Worm (Caenorhabditis elegans) whole organism, L4 larva: ENCODE results near the gene F46C5.1.
A peak's percentile ranks its signal among the peaks of the same experiment; 100 is the strongest.

Source experiments
- R02D3.7 ChIP-seq: fragments of 150-350 bp; sonication (generic microtip); optimal IDR thresholded peaks from 3 replicates; lab custom pipeline; 2014; ENCODE audit warnings: missing biosample characterization, missing genetic modification characterization
- T20F7.1 ChIP-seq: fragments of 200-800 bp; sonication (Bioruptor generic); optimal IDR thresholded peaks from 2 replicates; lab custom pipeline; 2018; ENCODE audit warnings: mild to moderate bottlenecking, missing genetic modification characterization, missing compliant biosample characterization
- T26A8.4 ChIP-seq: fragments of 200-800 bp; sonication (Bioruptor generic); IDR thresholded peaks from 2 replicates; pipeline ENCODE4 v1.3.6; 2022; ENCODE audit warnings: missing genetic modification characterization, missing compliant biosample characterization
- Y105C5A.15 ChIP-seq: fragments of 200-800 bp; sonication (Bioruptor generic); IDR thresholded peaks from 2 replicates; pipeline ENCODE4 v1.3.6; 2022; ENCODE audit warnings: missing genetic modification characterization, missing compliant biosample characterization
- aha-1 ChIP-seq: fragments of 150-350 bp; peaks from one replicate; lab custom pipeline; 2014; ENCODE audit warnings: missing biosample characterization, missing genetic modification characterization
- ama-1 ChIP-seq: fragments of 150-350 bp; optimal IDR thresholded peaks from 2 replicates; lab custom pipeline; 2014; ENCODE audit warnings: inconsistent platforms, mixed read lengths
- ceh-20 ChIP-seq: fragments of 200-800 bp; sonication (Bioruptor generic); IDR thresholded peaks from 2 replicates; pipeline ENCODE4 v1.3.6; 2022; ENCODE audit warnings: missing genetic modification reagents, missing genetic modification characterization, missing compliant biosample characterization
- ceh-28 ChIP-seq: fragments of 150-350 bp; optimal IDR thresholded peaks from 2 replicates; lab custom pipeline; 2014; ENCODE audit warnings: missing biosample characterization, missing genetic modification reagents, missing genetic modification characterization
- daf-12 ChIP-seq: fragments of 150-350 bp; optimal IDR thresholded peaks from 2 replicates; lab custom pipeline; 2014; ENCODE audit warnings: missing biosample characterization, missing genetic modification reagents, missing genetic modification characterization
- daf-16 ChIP-seq, 3 experiments: sonication (generic microtip); optimal IDR thresholded peaks; 2 replicates each; lab custom pipeline; 2016 to 2017; ENCODE audit warnings: missing genetic modification characterization in 3 of 3, missing genetic modification reagents in 3 of 3, mild to moderate bottlenecking in 2 of 3, missing compliant biosample characterization in 2 of 3, missing biosample characterization in 1 of 3, moderate library complexity in 1 of 3
- dmd-8 ChIP-seq: fragments of 200-800 bp; sonication (Bioruptor generic); IDR thresholded peaks from 2 replicates; pipeline ENCODE4 v1.3.6; 2022; ENCODE audit warnings: missing genetic modification characterization, missing compliant biosample characterization
- dpl-1 ChIP-seq: fragments of 150-350 bp; optimal IDR thresholded peaks from 2 replicates; lab custom pipeline; 2014; ENCODE audit warnings: missing biosample characterization, missing genetic modification reagents, missing genetic modification characterization
- dve-1 ChIP-seq: sonication (generic microtip); optimal IDR thresholded peaks from 2 replicates; lab custom pipeline; 2017; ENCODE audit warnings: antibody characterized with exemption, mild to moderate bottlenecking, missing genetic modification characterization, missing compliant biosample characterization; ENCODE audit not compliant: insufficient read depth
- hif-1 ChIP-seq, 2 experiments: sonication (generic microtip); optimal IDR thresholded peaks; 2 replicates each; lab custom pipeline; 2016 to 2017; ENCODE audit warnings: missing compliant biosample characterization in 2 of 2, missing genetic modification characterization in 2 of 2, missing genetic modification reagents in 2 of 2, missing genotype in 2 of 2, mild to moderate bottlenecking in 1 of 2
- lsy-2 ChIP-seq, 2 experiments: fragments of 150-350 bp in 1 of 2; sonication (generic microtip) in 1 of 2; optimal IDR thresholded peaks; 2 replicates each; lab custom pipeline; 2014 to 2017; ENCODE audit warnings: missing biosample characterization in 2 of 2, missing genetic modification characterization in 2 of 2
- madf-5 ChIP-seq, 2 experiments: fragments of 200-800 bp; sonication (Bioruptor generic); IDR thresholded peaks; 2 replicates each; pipeline ENCODE4 v1.3.6; 2022; ENCODE audit warnings: missing compliant biosample characterization in 2 of 2, missing genetic modification characterization in 2 of 2
- mes-2 ChIP-seq: sonication (generic microtip); optimal IDR thresholded peaks from 2 replicates; lab custom pipeline; 2016; ENCODE audit warnings: missing genotype, mild to moderate bottlenecking, missing genetic modification characterization, missing compliant biosample characterization; ENCODE audit not compliant: poor library complexity, severe bottlenecking
- mxl-2 ChIP-seq: fragments of 200-800 bp; sonication (Bioruptor generic); conservative IDR thresholded peaks from 2 replicates; pipeline ENCODE4 v1.3.6; 2022; ENCODE audit warnings: missing genetic modification reagents, missing genetic modification characterization, missing compliant biosample characterization
- nhr-11 ChIP-seq: fragments of 150-350 bp; optimal IDR thresholded peaks from 2 replicates; lab custom pipeline; 2014; ENCODE audit warnings: missing biosample characterization, missing genetic modification characterization
- nhr-237 ChIP-seq: sonication (generic microtip); optimal IDR thresholded peaks from 2 replicates; lab custom pipeline; 2017; ENCODE audit warnings: missing biosample characterization, missing genetic modification characterization
- nhr-28 ChIP-seq: fragments of 150-350 bp; optimal IDR thresholded peaks from 2 replicates; lab custom pipeline; 2014; ENCODE audit warnings: missing biosample characterization, missing genetic modification characterization
- nhr-41 ChIP-seq: fragments of 200-800 bp; sonication (Bioruptor generic); IDR thresholded peaks from 2 replicates; pipeline ENCODE4 v1.3.6; 2022; ENCODE audit warnings: missing genetic modification reagents, missing genetic modification characterization, missing compliant biosample characterization
- nhr-6 ChIP-seq: fragments of 150-350 bp; optimal IDR thresholded peaks from 2 replicates; lab custom pipeline; 2014; ENCODE audit warnings: missing biosample characterization, missing genetic modification characterization
- pha-4 ChIP-seq, 2 experiments: fragments of 150-350 bp in 1 of 2; fragments of 200-800 bp in 1 of 2; sonication (Bioruptor generic) in 1 of 2; IDR thresholded peaks in 1 of 2; optimal IDR thresholded peaks in 1 of 2; 2 replicates each; pipeline versions ENCODE4 v1.3.6 to Lab custom; 2014 to 2022; ENCODE audit warnings: missing genetic modification characterization in 2 of 2, missing genetic modification reagents in 2 of 2, missing biosample characterization in 1 of 2, missing compliant biosample characterization in 1 of 2
- rbr-2 ChIP-seq: sonication (generic microtip); optimal IDR thresholded peaks from 2 replicates; lab custom pipeline; 2016; ENCODE audit warnings: missing genotype, missing genetic modification characterization, missing compliant biosample characterization
- snpc-1.2 ChIP-seq: fragments of 200-800 bp; sonication (Bioruptor generic); IDR thresholded peaks from 2 replicates; pipeline ENCODE4 v1.3.6; 2022; ENCODE audit warnings: missing genetic modification reagents, missing genetic modification characterization, missing compliant biosample characterization
- tra-1 ChIP-seq: fragments of 200-800 bp; sonication (Bioruptor generic); IDR thresholded peaks from 2 replicates; pipeline ENCODE4 v1.3.6; 2022; ENCODE audit warnings: missing genetic modification reagents, missing genetic modification characterization, missing compliant biosample characterization
- unc-62 ChIP-seq, 3 experiments: fragments of 150-350 bp in 1 of 3; sonication (generic microtip); optimal IDR thresholded peaks in 2 of 3; peaks in 1 of 3; 1 replicate in 1 of 3; 2 replicates in 2 of 3; lab custom pipeline; 2014 to 2017; ENCODE audit warnings: missing biosample characterization in 3 of 3, missing genetic modification characterization in 3 of 3, missing genetic modification reagents in 3 of 3, missing genotype in 1 of 3
- vab-7 ChIP-seq: fragments of 200-800 bp; sonication (Bioruptor generic); IDR thresholded peaks from 2 replicates; pipeline ENCODE4 v1.3.6; 2022; ENCODE audit warnings: missing genetic modification reagents, missing genetic modification characterization, missing compliant biosample characterization
- zfp-2 ChIP-seq: sonication (generic microtip); optimal IDR thresholded peaks from 2 replicates; lab custom pipeline; 2016; ENCODE audit warnings: mild to moderate bottlenecking, missing genetic modification characterization, missing compliant biosample characterization

Gene F46C5.1

ce11 chrII:8813659-8814058, 7.3 kb downstream of the F46C5.1 start (continued):
- TF ChIP-seq ama-1 (lab: Kevin White, UChicago), result no peak

- TF ChIP-seq unc-62 (GFP tag; optimal IDR thresholded peaks at IDR 0.05 in 1 of 2; lab: Kevin White, UChicago), result peak in 1 of 2 experiments; percentile 91
- no peak for TF ChIP-seq unc-62 (tag; optimal IDR thresholded peaks at IDR 0.05; lab: Kevin White, UChicago)
- peak; percentile 12 for TF ChIP-seq T26A8.4 (GFP tag; lab: Robert Waterston, UW)
- TF ChIP-seq R02D3.7, result no peak
- 0 out of 2 replicates have a peak, but pooled peaks have one; percentile 26 for TF ChIP-seq snpc-1.2 (GFP tag; lab: Robert Waterston, UW)
- peak; percentile 29 for TF ChIP-seq nhr-28
- TF ChIP-seq madf-5 (GFP tag; IDR thresholded peaks at IDR 0.05; lab: Robert Waterston, UW), result no peak
- no peak for TF ChIP-seq dmd-8 (GFP tag; lab: Robert Waterston, UW)
- TF ChIP-seq mxl-2 (GFP tag; lab: Robert Waterston, UW), result no peak
These were observed 8.6 kb downstream of the F46C5.1 start for ce11 chrII:8812346-8812745.

- TF ChIP-seq vab-7 (GFP tag; lab: Robert Waterston, UW) (no peak), nhr-28 (peak; percentile 51), T26A8.4 (GFP tag; lab: Robert Waterston, UW) (peak; percentile 70; the same call in 1 of the 2 replicates)
These were observed 9.2 kb downstream of the F46C5.1 start for ce11 chrII:8811825-8812224.

- TF ChIP-seq aha-1 (tag; lab: Kevin White, UChicago) (peak; percentile 55), lsy-2 (tag; optimal IDR thresholded peaks at IDR 0.05; lab: Kevin White, UChicago) (peak in 1 of 2 experiments; percentile 75), daf-16 (GFP tag; optimal IDR thresholded peaks at IDR 0.05; lab: Kevin White, UChicago) (no peak), daf-16 (tag; optimal IDR thresholded peaks at IDR 0.05; lab: Kevin White, UChicago) (peak; percentile 30), dve-1 (tag; lab: Kevin White, UChicago) (peak; percentile 11), nhr-28 (peak; percentile 7), ceh-28 (tag; lab: Kevin White, UChicago) (no peak), unc-62 (GFP tag; optimal IDR thresholded peaks at IDR 0.05 in 1 of 2; lab: Kevin White, UChicago) (no peak), unc-62 (tag; optimal IDR thresholded peaks at IDR 0.05; lab: Kevin White, UChicago) (no peak), rbr-2 (tag; lab: Kevin White, UChicago) (peak; percentile 32), nhr-11 (tag; lab: Kevin White, UChicago) (no peak), Y105C5A.15 (GFP tag; lab: Robert Waterston, UW) (no peak), dpl-1 (GFP tag; lab: Kevin White, UChicago) (peak; percentile 27), nhr-6 (peak; percentile 5), nhr-41 (no peak), zfp-2 (tag; lab: Kevin White, UChicago) (no peak), mes-2 (peak; percentile 26), hif-1 (tag; optimal IDR thresholded peaks at IDR 0.05; lab: Kevin White, UChicago) (peak in 1 of 2 experiments; percentile 7), pha-4 (GFP tag; IDR thresholded peaks at IDR 0.05; lab: Robert Waterston, UW) (no peak), pha-4 (tag; optimal IDR thresholded peaks at IDR 0.05; lab: Kevin White, UChicago) (peak; percentile 75), T20F7.1 (GFP tag; lab: Kevin White, UChicago) (peak; percentile 33), nhr-237 (tag; lab: Kevin White, UChicago) (no peak), daf-12 (tag; lab: Kevin White, UChicago) (no peak), tra-1 (GFP tag; lab: Robert Waterston, UW) (no peak)
These were observed 10.1 kb downstream of the F46C5.1 start, which contains the start of the genes F46C5.9 and rer-1 for ce11 chrII:8810679-8811413. TSS of gene F46C5.9 (minus strand) at chrII:8810729. TSS of gene rer-1 (plus strand) at chrII:8811370.

ce11 chrII:8808482-8808881, 12.5 kb downstream of the F46C5.1 start, which contains the start of gene F07H5.10:
TSS of gene F07H5.10 (minus strand) at chrII:8808582.
- TF ChIP-seq ceh-20 (GFP tag; lab: Robert Waterston, UW), result no peak
- peak; percentile 23 for TF ChIP-seq aha-1 (tag; lab: Kevin White, UChicago)
